Fruit fly (Drosophila melanogaster): Measurements from ENCODE around the gene nullo.

nullo gene

DNA sequence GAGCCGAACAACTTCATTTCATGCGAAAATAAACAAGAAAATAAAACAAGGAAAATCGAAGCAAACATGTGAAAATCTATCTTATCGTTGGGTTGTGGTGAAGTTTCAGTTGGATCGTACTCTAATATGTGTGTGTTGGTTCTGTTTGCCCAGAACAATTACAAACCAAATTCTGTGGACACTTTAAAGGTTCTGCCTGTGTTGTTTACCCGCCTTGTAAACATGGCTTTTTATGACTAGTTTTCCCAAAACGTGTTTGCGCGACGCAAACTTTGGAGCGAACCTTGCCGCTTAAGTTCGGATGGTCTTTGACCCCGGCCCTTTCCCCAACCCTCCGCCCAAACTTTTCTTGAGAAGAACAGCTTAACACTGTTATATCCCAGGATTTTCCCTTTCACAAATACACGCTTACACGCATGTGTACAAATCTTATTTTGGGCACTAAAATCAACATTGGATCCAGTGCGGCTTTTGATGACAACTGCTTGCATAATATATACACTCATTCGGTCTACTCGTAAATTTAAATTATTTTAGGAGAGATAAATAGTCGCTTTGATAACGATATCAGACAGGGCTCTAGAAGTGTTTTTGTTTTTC lies 45.1 kb upstream of the nullo start (continued):
- TF ChIP-seq CG7963 (GFP tag; IDR thresholded peaks at IDR 0.05; ENCODE audit: partially characterized antibody) (no peak), NfI (GFP tag; optimal IDR thresholded peaks at IDR 0.05) (peak; percentile 30), CoRest (tag; optimal IDR thresholded peaks at IDR 0.05) (peak; percentile 78), bab2 (GFP tag; optimal IDR thresholded peaks at IDR 0.05) (peak; percentile 90), corto (GFP tag; optimal IDR thresholded peaks at IDR 0.05) (no peak), insv (GFP tag; optimal IDR thresholded peaks at IDR 0.05) (peak; percentile 23 to 69), CG1233 (GFP tag; optimal IDR thresholded peaks at IDR 0.05) (peak; percentile 91), CG15601 (tag; optimal IDR thresholded peaks at IDR 0.05) (peak; percentile 96), CG6683 (GFP tag; optimal IDR thresholded peaks at IDR 0.05) (peak; percentile 67), CG12236 (GFP tag; optimal IDR thresholded peaks at IDR 0.05) (peak; percentile 97), hb (GFP tag; IDR thresholded peaks at IDR 0.05; ENCODE audit: partially characterized antibody) (no peak), dmrt11E (tag; optimal IDR thresholded peaks at IDR 0.05) (peak; percentile 90), Lim3 (GFP tag; IDR thresholded peaks at IDR 0.05) (no peak), CG8359 (GFP tag; optimal IDR thresholded peaks at IDR 0.05; ENCODE audit: borderline replicate concordance) (peak; percentile 83), CG31224 (GFP tag; IDR thresholded peaks at IDR 0.05) (peak; percentile 30; the same call in 1 of the 2 replicates), hbn (GFP tag; IDR thresholded peaks at IDR 0.05; ENCODE audit: partially characterized antibody) (no peak), inv (GFP tag; IDR thresholded peaks at IDR 0.05; ENCODE audit: partially characterized antibody) (no peak), CG16815 (GFP tag; optimal IDR thresholded peaks at IDR 0.05) (peak; percentile 48), CG10366 (GFP tag; IDR thresholded peaks at IDR 0.05) (peak; percentile 47; the same call in 1 of the 2 replicates), CG8089 (GFP tag; optimal IDR thresholded peaks at IDR 0.05) (peak; percentile 94), CG4707 (GFP tag; optimal IDR thresholded peaks at IDR 0.05) (peak; percentile 79), dimm (GFP tag; IDR thresholded peaks at IDR 0.05) (0 out of 2 replicates have a peak, but pooled peaks have one; percentile 7), tup (GFP tag; optimal IDR thresholded peaks at IDR 0.05) (peak; percentile 92), cato (GFP tag; optimal IDR thresholded peaks at IDR 0.05; ENCODE audit: borderline replicate concordance) (peak; percentile 51), Fer3 (tag; optimal IDR thresholded peaks at IDR 0.05) (peak; percentile 67), ato (GFP tag; IDR thresholded peaks at IDR 0.05; ENCODE audit: partially characterized antibody) (no peak), CG10959 (GFP tag; IDR thresholded peaks at IDR 0.05) (peak; percentile 82), Eip74EF (GFP tag; optimal IDR thresholded peaks at IDR 0.05) (peak in 1 of 2 experiments; percentile 52), Med (GFP tag) (peak; percentile 97), CG13624 (GFP tag; optimal IDR thresholded peaks at IDR 0.05) (peak; percentile 73), shn (GFP tag; optimal IDR thresholded peaks at IDR 0.05) (peak; percentile 80), nau (GFP tag; optimal IDR thresholded peaks at IDR 0.05) (peak; percentile 83), Blimp-1 (GFP tag; optimal IDR thresholded peaks at IDR 0.05) (peak; percentile 87), CG1529 (GFP tag; optimal IDR thresholded peaks at IDR 0.05) (peak; percentile 88), eyg (GFP tag; optimal IDR thresholded peaks at IDR 0.05) (peak; percentile 83), Mes4 (GFP tag; optimal IDR thresholded peaks at IDR 0.05) (peak; percentile 91), Doc2 (GFP tag; IDR thresholded peaks at IDR 0.05) (no peak), stwl (tag; optimal IDR thresholded peaks at IDR 0.05) (peak; percentile 53), row (GFP tag; IDR thresholded peaks at IDR 0.05) (peak; percentile 23; the same call in 1 of the 3 replicates), CG13287 (GFP tag; IDR thresholded peaks at IDR 0.05; ENCODE audit: partially characterized antibody) (no peak), CG12744 (GFP tag; optimal IDR thresholded peaks at IDR 0.05) (peak; percentile 77), CG14965 (GFP tag; optimal IDR thresholded peaks at IDR 0.05; ENCODE audit: borderline replicate concordance) (peak; percentile 85), CG14441 (GFP tag; IDR thresholded peaks at IDR 0.05) (peak; percentile 53; the same call in 1 of the 2 replicates), zen (tag; optimal IDR thresholded peaks at IDR 0.05) (peak; percentile 74), Lpt (GFP tag; optimal IDR thresholded peaks at IDR 0.05) (no peak), schlank (tag; optimal IDR thresholded peaks at IDR 0.05) (peak; percentile 84), CG10209 (GFP tag; optimal IDR thresholded peaks at IDR 0.05) (peak; percentile 93), gcm2 (GFP tag; optimal IDR thresholded peaks at IDR 0.05) (peak; percentile 71)
